4 worm cellular contexts compared by ENCODE assay signal in genomic region chrIV:9259687-9260086, ce11.
A peak's percentile ranks its signal among the peaks of the same experiment; 100 is the strongest.
TF ChIP-seq lines count a peak whose summit lies in the region.

TSS of gene Y11D7A.10 (minus strand) at chrIV:9259768.

TF ChIP-seq in whole organism, L1 larva, 84 proteins besides CTCF, POLR2A, EP300 and RAD21:
- TF ChIP-seq ceh-63 (GFP tag; optimal IDR thresholded peaks at IDR 0.05; lab: Kevin White, UChicago) = no peak
- TF ChIP-seq skn-1 (tag; optimal IDR thresholded peaks at IDR 0.05; lab: Kevin White, UChicago) = peak; percentile 60
- TF ChIP-seq lin-35 (GFP tag; optimal IDR thresholded peaks at IDR 0.05; lab: Kevin White, UChicago) = peak in 1 of 2 experiments; percentile 2
TF ChIP-seq in whole organism, L1 larva: peak in this region for 2.

TF ChIP-seq in whole organism, L2 larva, 48 proteins besides CTCF, POLR2A, EP300 and RAD21:
- no peak for TF ChIP-seq elt-1 (tag; optimal IDR thresholded peaks at IDR 0.05; lab: Kevin White, UChicago)
- peak; percentile 80 for TF ChIP-seq skn-1 (tag; optimal IDR thresholded peaks at IDR 0.05; lab: Kevin White, UChicago)

TF ChIP-seq in whole organism, L3 larva, 47 proteins besides CTCF, POLR2A, EP300 and RAD21:
- TF ChIP-seq lsy-12 (tag; optimal IDR thresholded peaks at IDR 0.05; lab: Kevin White, UChicago) (no peak), skn-1 (tag; optimal IDR thresholded peaks at IDR 0.05; lab: Kevin White, UChicago) (peak; percentile 87), elt-2 (tag; optimal IDR thresholded peaks at IDR 0.05; lab: Kevin White, UChicago) (no peak), hmg-11 (tag; optimal IDR thresholded peaks at IDR 0.05; lab: Kevin White, UChicago) (no peak), nhr-43 (tag; optimal IDR thresholded peaks at IDR 0.05; lab: Kevin White, UChicago; ENCODE audit: poor library complexity, severe bottlenecking) (no peak), mml-1 (tag; optimal IDR thresholded peaks at IDR 0.05; lab: Kevin White, UChicago) (no peak)

TF ChIP-seq in whole organism, L4 larva, 104 proteins besides CTCF, POLR2A, EP300 and RAD21:
- TF ChIP-seq hlh-30 (tag; optimal IDR thresholded peaks at IDR 0.05; lab: Kevin White, UChicago; ENCODE audit: insufficient read depth) (peak; percentile 6), hmg-1.1 (GFP tag; IDR thresholded peaks at IDR 0.05; lab: Robert Waterston, UW) (no peak), lin-13 (GFP tag; optimal IDR thresholded peaks at IDR 0.05; lab: Kevin White, UChicago) (no peak), nhr-6 (tag; optimal IDR thresholded peaks at IDR 0.05; lab: Kevin White, UChicago) (no peak), aha-1 (tag; lab: Kevin White, UChicago) (peak; percentile 92), nhr-102 (tag; optimal IDR thresholded peaks at IDR 0.05; lab: Kevin White, UChicago) (no peak), snpc-4 (tag; optimal IDR thresholded peaks at IDR 0.05; lab: Kevin White, UChicago) (no peak), daf-16 (GFP tag; optimal IDR thresholded peaks at IDR 0.05; lab: Kevin White, UChicago) (no peak), daf-16 (tag; optimal IDR thresholded peaks at IDR 0.05; lab: Kevin White, UChicago) (peak; percentile 55), skn-1 (tag; optimal IDR thresholded peaks at IDR 0.05; lab: Kevin White, UChicago) (no peak), spr-3 (GFP tag; optimal IDR thresholded peaks at IDR 0.05; lab: Kevin White, UChicago) (no peak), jun-1 (tag; optimal IDR thresholded peaks at IDR 0.05; lab: Kevin White, UChicago) (no peak), arid-1 (GFP tag; conservative IDR thresholded peaks at IDR 0.05; lab: Robert Waterston, UW) (no peak), Y75B8A.6 (GFP tag; IDR thresholded peaks at IDR 0.05; lab: Robert Waterston, UW) (no peak), lin-39 (tag; optimal IDR thresholded peaks at IDR 0.05; lab: Kevin White, UChicago) (no peak), hif-1 (tag; optimal IDR thresholded peaks at IDR 0.05; lab: Kevin White, UChicago) (peak; percentile 72 to 89), saeg-2 (GFP tag; IDR thresholded peaks at IDR 0.05; lab: Robert Waterston, UW) (no peak), dmd-9 (GFP tag; IDR thresholded peaks at IDR 0.05; lab: Robert Waterston, UW) (no peak), F26F4.8 (GFP tag; conservative IDR thresholded peaks at IDR 0.05; lab: Robert Waterston, UW) (no peak), spr-1 (tag; optimal IDR thresholded peaks at IDR 0.05; lab: Kevin White, UChicago) (no peak)

Comparison
In these comparisons a context has a peak if more than half of its experiments do, and no peak if none do; other contexts are left out.
1. Of the 29 proteins assayed by ChIP-seq in both whole organism, L4 larva and whole organism, L1 larva: peak only in whole organism, L4 larva: aha-1; only in whole organism, L1 larva: skn-1; in both: none; in neither: 27.